Worm (Caenorhabditis elegans): Measurements from ENCODE around the gene lron-10.

DNA sequence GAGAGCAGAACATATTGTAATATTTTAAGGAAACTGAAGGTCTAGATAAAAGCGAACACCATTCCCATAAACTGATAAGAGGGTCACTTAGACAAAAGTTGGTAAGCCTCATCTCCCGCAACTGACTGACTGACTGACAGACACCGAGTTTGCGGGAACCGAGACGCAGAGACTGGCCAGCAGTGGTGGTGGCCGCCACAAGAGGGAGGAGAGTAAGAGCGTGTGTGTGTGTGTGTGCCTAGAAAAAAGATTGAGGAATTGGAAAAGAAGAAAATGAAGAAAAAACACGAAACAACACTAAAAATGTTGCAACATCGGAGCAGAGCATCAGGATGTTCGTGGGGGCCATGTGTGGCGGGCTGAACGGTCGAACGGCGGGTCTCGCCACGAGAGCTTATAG lies 13.4 kb upstream of the lron-10 start:
- no peak for TF ChIP-seq dao-5 (tag; optimal IDR thresholded peaks at IDR 0.05)
- no peak for TF ChIP-seq him-1 (tag; optimal IDR thresholded peaks at IDR 0.05)
- no peak for TF ChIP-seq W03F9.2 (tag; optimal IDR thresholded peaks at IDR 0.05)

Data from whole organism, L4/young adult.